Fruit fly (Drosophila melanogaster) Kc167 (cell line): ENCODE results near the gene CG15564.

Source experiments
- Myc ChIP-seq: fragments of >200 bp; optimal IDR thresholded peaks from 2 replicates; lab custom pipeline; 2017; ENCODE audit warnings: missing external identifiers
- Sin3A ChIP-seq: fragments of >200 bp; optimal IDR thresholded peaks from 2 replicates; lab custom pipeline; 2018; ENCODE audit warnings: missing external identifiers
- h ChIP-seq: fragments of >200 bp; optimal IDR thresholded peaks from 3 replicates; lab custom pipeline; 2018; ENCODE audit warnings: missing external identifiers
- insv ChIP-seq: fragments of >200 bp; optimal IDR thresholded peaks from 3 replicates; lab custom pipeline; 2018; ENCODE audit warnings: missing external identifiers
- psq ChIP-seq: fragments of >200 bp; optimal IDR thresholded peaks from 2 replicates; lab custom pipeline; 2017; ENCODE audit warnings: missing external identifiers
- ttk ChIP-seq: sonication (Bioruptor generic); optimal IDR thresholded peaks from 2 replicates; lab custom pipeline; 2017; ENCODE audit warnings: missing external identifiers

Gene CG15564

dm6 chr3R:31235262-31235661 lies at the start of gene CG15564:
Gene CG15564, minus strand, starts transcription at chr3R:31235362.
- TF ChIP-seq psq (lab: Kevin White, UChicago) (no peak), h (lab: Kevin White, UChicago) (no peak), ttk (no peak)

dm6 chr3R:31270783-31271427 lies 35.7 kb upstream of the CG15564 start:
- no peak for TF ChIP-seq ttk
- no peak for TF ChIP-seq Myc (lab: Kevin White, UChicago)
- no peak for TF ChIP-seq h (lab: Kevin White, UChicago)
- no peak for TF ChIP-seq Sin3A
- TF ChIP-seq psq (lab: Kevin White, UChicago), result no peak
- no peak for TF ChIP-seq insv (lab: Kevin White, UChicago)

dm6 chr3R:31265430-31265829 lies 30.3 kb upstream of the CG15564 start, which contains the start of gene ppk24:
Gene ppk24, plus strand, starts transcription at chr3R:31265730.
- no peak for TF ChIP-seq Sin3A
- TF ChIP-seq psq (lab: Kevin White, UChicago), result no peak
- no peak for TF ChIP-seq Myc (lab: Kevin White, UChicago)
- TF ChIP-seq insv (lab: Kevin White, UChicago), result no peak
- no peak for TF ChIP-seq ttk
- TF ChIP-seq h (lab: Kevin White, UChicago), result no peak

- TF ChIP-seq h (lab: Kevin White, UChicago), result no peak
- TF ChIP-seq ttk, result no peak
- no peak for TF ChIP-seq psq (lab: Kevin White, UChicago)
- no peak for TF ChIP-seq Sin3A
- TF ChIP-seq Myc (lab: Kevin White, UChicago), result no peak
- TF ChIP-seq insv (lab: Kevin White, UChicago), result no peak
Measured at dm6 chr3R:31263934-31264333, 28.8 kb upstream of the CG15564 start.

dm6 chr3R:31262298-31262697 lies 27.1 kb upstream of the CG15564 start, which contains the start of gene CAH5:
Gene CAH5, plus strand, starts transcription at chr3R:31262598.
- TF ChIP-seq Myc (lab: Kevin White, UChicago), result no peak
- TF ChIP-seq h (lab: Kevin White, UChicago), result no peak
- TF ChIP-seq psq (lab: Kevin White, UChicago), result no peak
- no peak for TF ChIP-seq Sin3A
- TF ChIP-seq insv (lab: Kevin White, UChicago), result no peak
- TF ChIP-seq ttk, result no peak

dm6 chr3R:31259947-31260346 lies 24.8 kb upstream of the CG15564 start, which contains the start of gene CAH16:
Gene CAH16, plus strand, starts transcription at chr3R:31260247.
- TF ChIP-seq Sin3A, result no peak
- no peak for TF ChIP-seq ttk
- no peak for TF ChIP-seq h (lab: Kevin White, UChicago)
- no peak for TF ChIP-seq psq (lab: Kevin White, UChicago)

- TF ChIP-seq h (lab: Kevin White, UChicago) (no peak), Myc (lab: Kevin White, UChicago) (no peak), insv (lab: Kevin White, UChicago) (no peak), ttk (no peak), psq (lab: Kevin White, UChicago) (no peak), Sin3A (no peak)
Measured at dm6 chr3R:31257299-31257698, 22.1 kb upstream of the CG15564 start, which contains the start of gene CAH6. Gene CAH6, plus strand, starts transcription at chr3R:31257599.

dm6 chr3R:31254808-31255207 lies 19.6 kb upstream of the CG15564 start, which contains the start of the genes CG1750 and spn-F:
Gene CG1750, minus strand, starts transcription at chr3R:31254900.
Gene spn-F, plus strand, starts transcription at chr3R:31255127.
- TF ChIP-seq ttk, result no peak
- no peak for TF ChIP-seq h (lab: Kevin White, UChicago)
- TF ChIP-seq Myc (lab: Kevin White, UChicago), result no peak
- TF ChIP-seq insv (lab: Kevin White, UChicago), result no peak
- TF ChIP-seq psq (lab: Kevin White, UChicago), result no peak
- no peak for TF ChIP-seq Sin3A

dm6 chr3R:31252093-31252962 lies 17.2 kb upstream of the CG15564 start, which contains the start of the genes qless and mRpL32:
Gene qless, minus strand, starts transcription at chr3R:31252608.
Gene mRpL32, plus strand, starts transcription at chr3R:31252872.
- TF ChIP-seq ttk (no peak), psq (lab: Kevin White, UChicago) (no peak), h (lab: Kevin White, UChicago) (no peak), Sin3A (no peak), Myc (lab: Kevin White, UChicago) (no peak)

- TF ChIP-seq psq (lab: Kevin White, UChicago) (no peak), Sin3A (no peak)
Measured at dm6 chr3R:31251130-31251770, 16.1 kb upstream of the CG15564 start.

dm6 chr3R:31250426-31251034 lies 15.4 kb upstream of the CG15564 start:
- no peak for TF ChIP-seq ttk
- no peak for TF ChIP-seq psq (lab: Kevin White, UChicago)
- TF ChIP-seq h (lab: Kevin White, UChicago), result no peak
- no peak for TF ChIP-seq Myc (lab: Kevin White, UChicago)
- no peak for TF ChIP-seq insv (lab: Kevin White, UChicago)
- no peak for TF ChIP-seq Sin3A
